Fruit fly (Drosophila melanogaster): ENCODE measurements around the gene Irbp.

- TF ChIP-seq Sin3A (optimal IDR thresholded peaks at IDR 0.05) (no peak), psq (optimal IDR thresholded peaks at IDR 0.05) (no peak), insv (optimal IDR thresholded peaks at IDR 0.05) (no peak), h (optimal IDR thresholded peaks at IDR 0.05) (no peak), Myc (optimal IDR thresholded peaks at IDR 0.05) (no peak)
Measured at dm6 chr3R:11458022-11458850, 48.4 kb downstream of the Irbp start.
